Fruit fly (Drosophila melanogaster) whole organism, wandering third instar larva: ENCODE measurements around the gene SF2.

Experiments
- Abd-B ChIP-seq: fragments of >200 bp; optimal IDR thresholded peaks from 2 replicates; lab custom pipeline; 2017; ENCODE audit warnings: missing biosample characterization, missing genetic modification characterization
- CG32264 ChIP-seq: fragments of 200-800 bp; sonication (Bioruptor generic); optimal IDR thresholded peaks from 2 replicates; lab custom pipeline; 2016; ENCODE audit warnings: missing biosample characterization, missing genetic modification characterization
- CG9705 ChIP-seq: fragments of 200-800 bp; sonication (Bioruptor generic); optimal IDR thresholded peaks from 2 replicates; lab custom pipeline; 2018; ENCODE audit warnings: missing biosample characterization, mild to moderate bottlenecking, missing genetic modification characterization
- CrebA ChIP-seq: fragments of 200-800 bp; sonication (Bioruptor generic); optimal IDR thresholded peaks from 2 replicates; lab custom pipeline; 2016; ENCODE audit warnings: missing biosample characterization, mild to moderate bottlenecking, missing genetic modification characterization, borderline replicate concordance
- Dfd ChIP-seq: fragments of >200 bp; optimal IDR thresholded peaks from 2 replicates; lab custom pipeline; 2017; ENCODE audit warnings: missing biosample characterization, missing genetic modification characterization
- Dif ChIP-seq: fragments of 200-275, 200-300 bp; sonication (Bioruptor generic); optimal IDR thresholded peaks from 2 replicates; lab custom pipeline; 2018; ENCODE audit warnings: missing biosample characterization, missing genetic modification characterization; ENCODE audit not compliant: partially characterized antibody
- GATAd ChIP-seq: sonication (Bioruptor generic); optimal IDR thresholded peaks from 2 replicates; lab custom pipeline; 2016; ENCODE audit warnings: missing biosample characterization, missing genetic modification characterization
- HLH106 ChIP-seq: fragments of 200-800 bp; optimal IDR thresholded peaks from 3 replicates; lab custom pipeline; 2019; ENCODE audit warnings: missing biosample characterization, mild to moderate bottlenecking, missing genetic modification characterization, moderate library complexity
- Hnf4 ChIP-seq: fragments of 200-800 bp; sonication (Bioruptor generic); optimal IDR thresholded peaks from 2 replicates; lab custom pipeline; 2016; ENCODE audit warnings: missing biosample characterization, mild to moderate bottlenecking, missing genetic modification characterization
- Hr78 ChIP-seq: fragments of >200 bp; optimal IDR thresholded peaks from 2 replicates; lab custom pipeline; 2017; ENCODE audit warnings: missing biosample characterization, missing genetic modification characterization
- Hr83 ChIP-seq: fragments of 200-300 bp; sonication (Bioruptor generic); optimal IDR thresholded peaks from 2 replicates; lab custom pipeline; 2016; ENCODE audit warnings: missing biosample characterization, mild to moderate bottlenecking, missing genetic modification characterization, moderate library complexity; ENCODE audit not compliant: poor library complexity, severe bottlenecking
- Jra ChIP-seq: sonication (Bioruptor generic); optimal IDR thresholded peaks from 2 replicates; lab custom pipeline; 2016; ENCODE audit warnings: missing biosample characterization, missing genetic modification characterization
- N ChIP-seq: fragments of >200 bp; optimal IDR thresholded peaks from 2 replicates; lab custom pipeline; 2018; ENCODE audit warnings: missing biosample characterization, missing external identifiers, missing genetic modification characterization
- OdsH ChIP-seq: fragments of 200-800 bp; sonication (Bioruptor generic); optimal IDR thresholded peaks from 2 replicates; lab custom pipeline; 2016; ENCODE audit warnings: missing biosample characterization, mild to moderate bottlenecking, missing genetic modification characterization
- Rel ChIP-seq, 2 experiments: fragments of 200-800 bp; sonication (Bioruptor generic) in 1 of 2; optimal IDR thresholded peaks; 2 replicates in 1 of 2; 3 replicates in 1 of 2; lab custom pipeline; 2016 to 2019; ENCODE audit warnings: mild to moderate bottlenecking in 2 of 2, missing biosample characterization in 2 of 2, missing genetic modification characterization in 2 of 2, moderate library complexity in 1 of 2
- Sp1 ChIP-seq: fragments of 200-800 bp; sonication (Bioruptor generic); optimal IDR thresholded peaks from 3 replicates; lab custom pipeline; 2019; ENCODE audit warnings: missing biosample characterization, mild to moderate bottlenecking, missing genetic modification characterization, moderate library complexity
- Vsx2 ChIP-seq: fragments of 200-300, 225-300 bp; sonication (Bioruptor generic); optimal IDR thresholded peaks from 2 replicates; lab custom pipeline; 2018; ENCODE audit warnings: missing biosample characterization, missing genetic modification characterization; ENCODE audit not compliant: partially characterized antibody
- br ChIP-seq: fragments of 200-800 bp; sonication (Bioruptor generic); optimal IDR thresholded peaks from 2 replicates; lab custom pipeline; 2016; ENCODE audit warnings: missing biosample characterization, missing genetic modification characterization
- brk ChIP-seq: fragments of 200-800 bp; sonication (Bioruptor generic); optimal IDR thresholded peaks from 2 replicates; lab custom pipeline; 2016; ENCODE audit warnings: missing biosample characterization, mild to moderate bottlenecking, missing genetic modification characterization
- dmrt93B ChIP-seq: fragments of 200-800 bp; sonication (Bioruptor generic); optimal IDR thresholded peaks from 2 replicates; lab custom pipeline; 2018; ENCODE audit warnings: missing biosample characterization, mild to moderate bottlenecking, missing genetic modification characterization
- dsf ChIP-seq: sonication (Bioruptor generic); optimal IDR thresholded peaks from 2 replicates; lab custom pipeline; 2016; ENCODE audit warnings: missing biosample characterization, missing genetic modification characterization, borderline replicate concordance
- ey ChIP-seq: fragments of 200-800 bp; sonication (Bioruptor generic); optimal IDR thresholded peaks from 2 replicates; lab custom pipeline; 2016; ENCODE audit warnings: missing biosample characterization, missing genetic modification characterization
- foxo ChIP-seq, 2 experiments: fragments of 200-800 bp; sonication (Bioruptor generic); optimal IDR thresholded peaks; 2 replicates in 1 of 2; 3 replicates in 1 of 2; lab custom pipeline; 2016 to 2017; ENCODE audit warnings: missing biosample characterization in 2 of 2, missing genetic modification characterization in 2 of 2
- fru ChIP-seq: fragments of 200-800 bp; sonication (Bioruptor generic); optimal IDR thresholded peaks from 3 replicates; lab custom pipeline; 2016; ENCODE audit warnings: missing biosample characterization, mild to moderate bottlenecking, missing genetic modification characterization
- h ChIP-seq: fragments of 200-800 bp; sonication (Bioruptor generic); optimal IDR thresholded peaks from 3 replicates; lab custom pipeline; 2016; ENCODE audit warnings: missing biosample characterization, mild to moderate bottlenecking, missing genetic modification characterization
- jim ChIP-seq: fragments of 175-275, 200-325 bp; sonication (Bioruptor generic); optimal IDR thresholded peaks from 2 replicates; lab custom pipeline; 2016; ENCODE audit warnings: missing biosample characterization, mild to moderate bottlenecking, missing genetic modification characterization
- lola ChIP-seq: fragments of >200 bp; optimal IDR thresholded peaks from 2 replicates; lab custom pipeline; 2017; ENCODE audit warnings: missing biosample characterization, missing genetic modification characterization
- pan ChIP-seq: fragments of >200 bp; optimal IDR thresholded peaks from 2 replicates; lab custom pipeline; 2017
- psq ChIP-seq: fragments of 200-800 bp; sonication (Bioruptor generic); optimal IDR thresholded peaks from 3 replicates; lab custom pipeline; 2017; ENCODE audit warnings: missing biosample characterization, mild to moderate bottlenecking, missing genetic modification characterization, moderate library complexity
- rgr ChIP-seq: fragments of 200-800 bp; sonication (Bioruptor generic); optimal IDR thresholded peaks from 3 replicates; lab custom pipeline; 2016; ENCODE audit warnings: missing biosample characterization, mild to moderate bottlenecking, missing genetic modification characterization
- sage ChIP-seq: fragments of 200-800 bp; sonication (Bioruptor generic); optimal IDR thresholded peaks from 2 replicates; lab custom pipeline; 2016; ENCODE audit warnings: missing biosample characterization, mild to moderate bottlenecking, missing genetic modification characterization
- tai ChIP-seq: sonication (Bioruptor generic); optimal IDR thresholded peaks from 2 replicates; lab custom pipeline; 2016; ENCODE audit warnings: missing biosample characterization, missing genetic modification characterization
- woc ChIP-seq: sonication (Bioruptor generic); optimal IDR thresholded peaks from 2 replicates; lab custom pipeline; 2016; ENCODE audit warnings: missing biosample characterization, mild to moderate bottlenecking, missing genetic modification characterization

Gene SF2

dm6 chr3R:16347626-16348264, 6.0 kb upstream of the SF2 start:
- TF ChIP-seq Abd-B (GFP tag; lab: Kevin White, UChicago) (no peak), N (GFP tag; lab: Kevin White, UChicago) (no peak), Rel (GFP tag; optimal IDR thresholded peaks at IDR 0.05; lab: Kevin White, UChicago) (no peak), Rel (tag; optimal IDR thresholded peaks at IDR 0.05; lab: Kevin White, UChicago) (no peak), Hnf4 (GFP tag; lab: Kevin White, UChicago) (no peak), Dfd (GFP tag; lab: Kevin White, UChicago) (no peak), CG32264 (GFP tag; lab: Kevin White, UChicago) (no peak)

dm6 chr3R:16340610-16341009, 1.2 kb downstream of the SF2 start:
- TF ChIP-seq woc (GFP tag; lab: Kevin White, UChicago) (no peak), h (no peak), rgr (GFP tag; lab: Kevin White, UChicago) (no peak), lola (GFP tag; lab: Kevin White, UChicago) (no peak)

DNA sequence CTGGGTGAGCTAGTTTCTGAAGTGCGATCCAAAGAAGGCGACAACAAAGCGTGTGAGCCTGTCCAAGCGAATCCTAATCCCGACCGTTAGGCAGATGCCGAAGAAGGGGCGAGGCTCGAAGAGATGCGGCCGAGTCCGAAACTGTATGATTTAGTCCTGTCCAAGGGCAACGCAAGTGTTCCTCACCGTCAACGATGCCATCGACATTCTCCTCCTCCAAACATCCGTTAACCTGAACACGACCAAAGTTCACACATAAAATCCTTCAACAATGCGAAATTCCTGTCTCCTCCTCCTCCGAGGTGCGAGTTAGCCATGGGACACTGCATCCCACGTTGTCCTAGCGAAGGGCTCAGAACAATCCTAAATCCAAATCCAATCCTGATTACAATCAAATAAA, 2.3 kb downstream of the SF2 start, which contains the start of gene Sulf1:
TSS of gene Sulf1 (minus strand) at position 101 of the 400 bp plus-strand sequence.
- TF ChIP-seq HLH106 (tag; lab: Kevin White, UChicago) (no peak), GATAd (GFP tag; lab: Kevin White, UChicago) (no peak), fru (no peak), woc (GFP tag; lab: Kevin White, UChicago) (no peak), brk (no peak), Vsx2 (GFP tag; lab: Kevin White, UChicago) (no peak), foxo (GFP tag; optimal IDR thresholded peaks at IDR 0.05; lab: Kevin White, UChicago) (no peak), CG32264 (GFP tag; lab: Kevin White, UChicago) (no peak), Jra (GFP tag; lab: Kevin White, UChicago) (no peak), psq (GFP tag; lab: Kevin White, UChicago) (no peak), Dfd (GFP tag; lab: Kevin White, UChicago) (no peak)

- TF ChIP-seq Rel (GFP tag; optimal IDR thresholded peaks at IDR 0.05; lab: Kevin White, UChicago) (no peak), Rel (tag; optimal IDR thresholded peaks at IDR 0.05; lab: Kevin White, UChicago) (peak; percentile 67), pan (no peak), jim (GFP tag; lab: Kevin White, UChicago) (peak; percentile 33), h (peak; percentile 50), Hr83 (GFP tag; lab: Kevin White, UChicago) (peak; percentile 33), foxo (GFP tag; optimal IDR thresholded peaks at IDR 0.05; lab: Kevin White, UChicago) (peak in 1 of 2 experiments; percentile 15), Sp1 (GFP tag; lab: Kevin White, UChicago) (peak; percentile 18), dmrt93B (GFP tag; lab: Kevin White, UChicago) (no peak), CrebA (GFP tag; lab: Kevin White, UChicago) (no peak)
- TF ChIP-seq, all 38 proteins: peak for 6
Observed at dm6 chr3R:16338342-16338741, 3.4 kb downstream of the SF2 start.

DNA sequence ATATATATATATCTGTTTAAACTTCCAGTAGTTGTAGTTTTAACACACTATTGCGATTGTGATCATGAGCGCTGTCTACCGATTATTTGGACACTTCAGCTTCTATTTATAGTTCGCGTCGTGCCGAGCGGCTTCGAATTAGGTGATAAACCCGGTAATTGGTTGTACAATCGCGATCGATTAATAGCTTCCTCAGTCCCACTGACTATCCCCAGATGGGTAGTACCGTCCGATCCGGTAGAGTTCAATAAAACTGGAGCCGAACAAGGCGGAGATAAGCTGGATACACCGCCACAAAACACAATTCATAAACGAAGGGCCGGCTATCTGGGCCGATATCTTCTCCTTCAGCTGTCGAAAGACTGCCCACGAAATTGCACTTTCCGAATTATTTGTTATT, 3.9 kb downstream of the SF2 start:
- TF ChIP-seq GATAd (GFP tag; lab: Kevin White, UChicago): no peak
- TF ChIP-seq CG9705 (GFP tag; lab: Kevin White, UChicago): no peak
- TF ChIP-seq Vsx2 (GFP tag; lab: Kevin White, UChicago): no peak
- TF ChIP-seq HLH106 (tag; lab: Kevin White, UChicago): no peak
- no peak for TF ChIP-seq Hnf4 (GFP tag; lab: Kevin White, UChicago)
- TF ChIP-seq Abd-B (GFP tag; lab: Kevin White, UChicago): no peak
- no peak for TF ChIP-seq dmrt93B (GFP tag; lab: Kevin White, UChicago)
- no peak for TF ChIP-seq Dif (GFP tag; lab: Kevin White, UChicago)
- TF ChIP-seq woc (GFP tag; lab: Kevin White, UChicago): no peak
- no peak for TF ChIP-seq fru
- TF ChIP-seq Sp1 (GFP tag; lab: Kevin White, UChicago): no peak
- no peak for TF ChIP-seq CrebA (GFP tag; lab: Kevin White, UChicago)
- TF ChIP-seq, all 38 proteins: peak for 0

DNA sequence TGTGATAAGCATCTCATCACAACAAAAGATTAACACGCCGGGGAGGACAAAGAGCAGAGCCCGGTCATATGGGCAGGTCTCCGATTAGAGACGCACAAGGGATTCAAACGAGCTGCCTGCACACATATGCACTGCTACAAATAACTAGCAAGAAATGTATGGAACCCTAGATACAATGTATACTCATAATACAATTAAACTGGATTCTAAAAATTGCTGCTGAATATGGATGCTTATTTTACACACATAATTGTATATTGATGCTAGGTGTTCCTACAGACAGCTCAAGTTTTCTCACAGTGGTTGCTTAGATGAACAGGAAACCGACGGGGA, 4.8 kb downstream of the SF2 start:
- no peak for TF ChIP-seq Dfd (GFP tag; lab: Kevin White, UChicago)
- TF ChIP-seq h: peak; percentile 47
- no peak for TF ChIP-seq woc (GFP tag; lab: Kevin White, UChicago)
- TF ChIP-seq jim (GFP tag; lab: Kevin White, UChicago): no peak
- TF ChIP-seq Hr83 (GFP tag; lab: Kevin White, UChicago): no peak
- no peak for TF ChIP-seq brk
- TF ChIP-seq Hr78 (GFP tag; lab: Kevin White, UChicago): no peak
- TF ChIP-seq GATAd (GFP tag; lab: Kevin White, UChicago): no peak
- TF ChIP-seq Sp1 (GFP tag; lab: Kevin White, UChicago): no peak
- no peak for TF ChIP-seq tai (GFP tag; lab: Kevin White, UChicago)
- no peak for TF ChIP-seq Dif (GFP tag; lab: Kevin White, UChicago)
- peak; percentile 48 for TF ChIP-seq ey
- TF ChIP-seq fru: peak; percentile 37
- TF ChIP-seq Vsx2 (GFP tag; lab: Kevin White, UChicago): no peak
- TF ChIP-seq OdsH (GFP tag; lab: Kevin White, UChicago): peak; percentile 5
- TF ChIP-seq lola (GFP tag; lab: Kevin White, UChicago): no peak
- TF ChIP-seq sage (GFP tag; lab: Kevin White, UChicago): no peak
- no peak for TF ChIP-seq CG9705 (GFP tag; lab: Kevin White, UChicago)
- no peak for TF ChIP-seq N (GFP tag; lab: Kevin White, UChicago)
- TF ChIP-seq br (GFP tag; lab: Kevin White, UChicago): peak; percentile 6
- TF ChIP-seq dmrt93B (GFP tag; lab: Kevin White, UChicago): no peak
- no peak for TF ChIP-seq CrebA (GFP tag; lab: Kevin White, UChicago)
- TF ChIP-seq dsf (GFP tag; lab: Kevin White, UChicago): no peak
- TF ChIP-seq Rel (GFP tag; optimal IDR thresholded peaks at IDR 0.05; lab: Kevin White, UChicago): no peak
- TF ChIP-seq Rel (tag; optimal IDR thresholded peaks at IDR 0.05; lab: Kevin White, UChicago): no peak
